Worm (Caenorhabditis elegans) whole organism, mixed stage, embryonic: ENCODE measurements around the gene ZK353.2.

ENCODE experiments used
- hlh-1 ChIP-seq: fragments of 150-350 bp; optimal IDR thresholded peaks from 2 replicates; lab custom pipeline; 2014; ENCODE audit warnings: missing biosample characterization, missing genetic modification reagents, missing genetic modification characterization
- lin-13 ChIP-seq: fragments of 150-350 bp; optimal IDR thresholded peaks from 2 replicates; lab custom pipeline; 2014; ENCODE audit warnings: missing biosample characterization, missing genetic modification characterization
- nhr-28 ChIP-seq: fragments of 150-350 bp; optimal IDR thresholded peaks from 2 replicates; lab custom pipeline; 2014; ENCODE audit warnings: missing biosample characterization, missing genetic modification characterization
- pha-4 ChIP-seq: fragments of 150-350 bp; optimal IDR thresholded peaks from 2 replicates; lab custom pipeline; 2018; ENCODE audit warnings: missing biosample characterization, missing genetic modification reagents, missing genetic modification characterization
- snpc-4 ChIP-seq: fragments of 150-350 bp; optimal IDR thresholded peaks from 2 replicates; lab custom pipeline; 2014; ENCODE audit warnings: missing biosample characterization, missing genetic modification characterization
- unc-120 ChIP-seq: sonication (generic microtip); optimal IDR thresholded peaks from 2 replicates; lab custom pipeline; 2017; ENCODE audit warnings: missing genetic modification characterization, missing compliant biosample characterization; ENCODE audit not compliant: poor library complexity, severe bottlenecking

- TF ChIP-seq pha-4 (tag; lab: Kevin White, UChicago), result no peak
- no peak for TF ChIP-seq lin-13
- no peak for TF ChIP-seq nhr-28 (tag; lab: Kevin White, UChicago)
- no peak for TF ChIP-seq unc-120 (tag; lab: Kevin White, UChicago)
- TF ChIP-seq hlh-1 (tag; lab: Kevin White, UChicago), result no peak
- no peak for TF ChIP-seq snpc-4 (tag; lab: Kevin White, UChicago)
Measured at ce11 chrIII:8439312-8439711, 40.8 kb downstream of the ZK353.2 start, which contains the start of gene pqn-96.
